Worm (Caenorhabditis elegans) whole organism, L4 larva: ENCODE measurements around the gene M7.12.

ENCODE experiments used
- madf-5 ChIP-seq, 2 experiments: fragments of 200-800 bp; sonication (Bioruptor generic); IDR thresholded peaks; 2 replicates each; pipeline ENCODE4 v1.3.6; 2022; ENCODE audit warnings: missing compliant biosample characterization in 2 of 2, missing genetic modification characterization in 2 of 2
- nhr-42 ChIP-seq: fragments of 200-800 bp; sonication (Bioruptor generic); IDR thresholded peaks from 2 replicates; pipeline ENCODE4 v1.3.6; 2022; ENCODE audit warnings: missing genetic modification characterization, missing compliant biosample characterization
- nhr-6 ChIP-seq: fragments of 150-350 bp; optimal IDR thresholded peaks from 2 replicates; lab custom pipeline; 2014; ENCODE audit warnings: missing biosample characterization, missing genetic modification characterization
- skn-1 ChIP-seq: fragments of 150-350 bp; optimal IDR thresholded peaks from 2 replicates; lab custom pipeline; 2014; ENCODE audit warnings: missing biosample characterization, missing genetic modification characterization
- snpc-4 ChIP-seq: fragments of 150-350 bp; optimal IDR thresholded peaks from 2 replicates; lab custom pipeline; 2014; ENCODE audit warnings: missing biosample characterization, missing genetic modification characterization
- unc-39 ChIP-seq: sonication (generic microtip); optimal IDR thresholded peaks from 2 replicates; lab custom pipeline; 2017; ENCODE audit warnings: missing biosample characterization, missing genetic modification characterization
- ztf-11 ChIP-seq: fragments of 150-350 bp; optimal IDR thresholded peaks from 2 replicates; lab custom pipeline; 2014; ENCODE audit warnings: missing biosample characterization, missing genetic modification characterization

- TF ChIP-seq skn-1 (tag; lab: Kevin White, UChicago) (no peak), madf-5 (GFP tag; IDR thresholded peaks at IDR 0.05; lab: Robert Waterston, UW) (no peak), snpc-4 (no peak), nhr-6 (tag; lab: Kevin White, UChicago) (no peak), nhr-42 (no peak), ztf-11 (tag; lab: Kevin White, UChicago) (no peak), unc-39 (tag; lab: Kevin White, UChicago) (no peak)
Observed at ce11 chrIV:11119972-11120562, 22.3 kb upstream of the M7.12 start.
